Fruit fly (Drosophila melanogaster) whole organism, embryonic: ENCODE measurements around the gene CG13884.
A peak's percentile ranks its signal among the peaks of the same experiment; 100 is the strongest.

Source experiments
- Abd-B ChIP-seq: fragments of 200-800 bp; sonication (Bioruptor generic); optimal IDR thresholded peaks from 2 replicates; lab custom pipeline; 2018; ENCODE audit warnings: missing biosample characterization, mild to moderate bottlenecking, missing genetic modification characterization, moderate library complexity
- Asciz ChIP-seq: fragments of 200-800 bp; sonication (Bioruptor generic); optimal IDR thresholded peaks from 2 replicates; lab custom pipeline; 2017; ENCODE audit warnings: missing biosample characterization, mild to moderate bottlenecking, missing genetic modification characterization, missing genetic modification reagents
- Awh ChIP-seq: fragments of 200-800 bp; sonication (Bioruptor generic); IDR thresholded peaks from 2 replicates; pipeline ENCODE4, ENCODE4 v1.3.6; 2022; ENCODE audit warnings: missing biosample characterization, missing genetic modification characterization
- B-H1 ChIP-seq: fragments of 200-800 bp; sonication (Bioruptor generic); IDR thresholded peaks from 3 replicates; pipeline ENCODE4 v1.3.6; 2022; ENCODE audit warnings: missing biosample characterization, missing genetic modification characterization
- CG10274 ChIP-seq: fragments of 200-800 bp; sonication (Bioruptor generic); optimal IDR thresholded peaks from 3 replicates; lab custom pipeline; 2017; ENCODE audit warnings: missing biosample characterization, mild to moderate bottlenecking, missing genetic modification characterization
- CG10979 ChIP-seq: fragments of 200-800 bp; sonication (Bioruptor generic); optimal IDR thresholded peaks from 2 replicates; lab custom pipeline; 2018; ENCODE audit warnings: missing biosample characterization, mild to moderate bottlenecking, missing genetic modification characterization, moderate library complexity
- CG11560 ChIP-seq: fragments of 200-800 bp; sonication (Bioruptor generic); IDR thresholded peaks from 3 replicates; pipeline ENCODE4 v1.3.6; 2022; ENCODE audit warnings: missing biosample characterization, missing genetic modification characterization
- CG11695 ChIP-seq: fragments of 200-800 bp; sonication (Bioruptor generic); IDR thresholded peaks from 3 replicates; pipeline ENCODE4 v1.3.6; 2022; ENCODE audit warnings: missing biosample characterization, missing genetic modification characterization
- CG13123 ChIP-seq: fragments of 200-800 bp; sonication (Bioruptor generic); optimal IDR thresholded peaks from 2 replicates; lab custom pipeline; 2016; ENCODE audit warnings: missing biosample characterization, missing genetic modification characterization
- CG13775 ChIP-seq: fragments of 200-800 bp; sonication (Bioruptor generic); optimal IDR thresholded peaks from 3 replicates; lab custom pipeline; 2017; ENCODE audit warnings: missing biosample characterization, mild to moderate bottlenecking, missing genetic modification characterization
- CG14014 ChIP-seq: fragments of 200-800 bp; sonication (Bioruptor generic); IDR thresholded peaks from 2 replicates; pipeline ENCODE4 v1.3.6; 2022; ENCODE audit warnings: missing biosample characterization, missing genetic modification characterization
- CG16815 ChIP-seq: fragments of 200-800 bp; sonication (Bioruptor generic); optimal IDR thresholded peaks from 3 replicates; lab custom pipeline; 2017; ENCODE audit warnings: missing biosample characterization, mild to moderate bottlenecking, missing genetic modification characterization
- CG18476 ChIP-seq: fragments of 200-800 bp; sonication (Bioruptor generic); optimal IDR thresholded peaks from 2 replicates; lab custom pipeline; 2016; ENCODE audit warnings: missing biosample characterization, mild to moderate bottlenecking, missing genetic modification characterization
- CG18619 ChIP-seq: fragments of 200-800 bp; sonication (Bioruptor generic); optimal IDR thresholded peaks from 3 replicates; lab custom pipeline; 2017; ENCODE audit warnings: missing biosample characterization, mild to moderate bottlenecking, missing genetic modification characterization
- CG30431 ChIP-seq: fragments of 200-800 bp; sonication (Bioruptor generic); optimal IDR thresholded peaks from 2 replicates; lab custom pipeline; 2017; ENCODE audit warnings: missing biosample characterization, missing genetic modification characterization
- CG34224 ChIP-seq: fragments of 200-800 bp; sonication (Bioruptor generic); IDR thresholded peaks from 3 replicates; pipeline ENCODE4 v1.3.6; 2022; ENCODE audit warnings: missing biosample characterization, missing genetic modification characterization; ENCODE audit not compliant: partially characterized antibody
- CG4730 ChIP-seq: fragments of 200-800 bp; sonication (Bioruptor generic); IDR thresholded peaks from 2 replicates; pipeline ENCODE4 v1.3.6; 2022; ENCODE audit warnings: missing biosample characterization, missing genetic modification characterization
- CG4820 ChIP-seq: fragments of 200-800 bp; sonication (Bioruptor generic); optimal IDR thresholded peaks from 3 replicates; lab custom pipeline; 2016; ENCODE audit warnings: missing biosample characterization, missing genetic modification characterization
- CG5953 ChIP-seq: fragments of 200-800 bp; sonication (Bioruptor generic); IDR thresholded peaks from 2 replicates; pipeline ENCODE4 v1.3.6; 2022; ENCODE audit warnings: missing biosample characterization, missing genetic modification characterization
- CG7372 ChIP-seq: fragments of 200-800 bp; sonication (Bioruptor generic); IDR thresholded peaks from 2 replicates; pipeline ENCODE4 v1.3.6; 2022; ENCODE audit warnings: missing biosample characterization, missing genetic modification characterization
- D19A ChIP-seq: fragments of 200-800 bp; optimal IDR thresholded peaks from 3 replicates; lab custom pipeline; 2019; ENCODE audit warnings: missing biosample characterization, mild to moderate bottlenecking, missing genetic modification characterization, moderate library complexity
- Dp ChIP-seq: fragments of 200-800 bp; sonication (Bioruptor generic); optimal IDR thresholded peaks from 2 replicates; lab custom pipeline; 2018; ENCODE audit warnings: missing biosample characterization, mild to moderate bottlenecking, missing genetic modification characterization, moderate library complexity
- Drgx ChIP-seq: fragments of 200-800 bp; sonication (Bioruptor generic); IDR thresholded peaks from 2 replicates; pipeline ENCODE4 v1.3.6; 2022; ENCODE audit warnings: missing biosample characterization, missing genetic modification characterization
- Eip74EF ChIP-seq, 2 experiments: fragments of 200-800 bp in 1 of 2; fragments of >200 bp in 1 of 2; sonication (Bioruptor generic) in 1 of 2; optimal IDR thresholded peaks; 2 replicates each; lab custom pipeline; 2017 to 2019; ENCODE audit warnings: missing biosample characterization in 2 of 2, missing genetic modification characterization in 2 of 2, mild to moderate bottlenecking in 1 of 2, moderate library complexity in 1 of 2
- Lhr ChIP-seq: fragments of 200-800 bp; sonication (Bioruptor generic); optimal IDR thresholded peaks from 3 replicates; lab custom pipeline; 2017; ENCODE audit warnings: mild to moderate bottlenecking, missing biosample characterization, missing genetic modification reagents, missing genetic modification characterization
- Side ChIP-seq: fragments of 200-800 bp; sonication (Bioruptor generic); optimal IDR thresholded peaks from 2 replicates; lab custom pipeline; 2016; ENCODE audit warnings: missing biosample characterization, missing genetic modification characterization
- Sry-β ChIP-seq: fragments of 200-800 bp; sonication (Bioruptor generic); optimal IDR thresholded peaks from 2 replicates; lab custom pipeline; 2018; ENCODE audit warnings: missing biosample characterization, mild to moderate bottlenecking, missing genetic modification characterization, moderate library complexity
- al ChIP-seq: fragments of 200-800 bp; sonication (Bioruptor generic); IDR thresholded peaks from 2 replicates; pipeline ENCODE4 v1.3.6; 2022; ENCODE audit warnings: missing biosample characterization, missing genetic modification characterization
- az2 ChIP-seq: fragments of 200-800 bp; sonication (Bioruptor generic); optimal IDR thresholded peaks from 3 replicates; lab custom pipeline; 2016; ENCODE audit warnings: missing biosample characterization, missing genetic modification characterization
- br ChIP-seq: fragments of >200 bp; optimal IDR thresholded peaks from 2 replicates; lab custom pipeline; 2017
- dimm ChIP-seq: fragments of 200-800 bp; sonication (Bioruptor generic); IDR thresholded peaks from 2 replicates; pipeline ENCODE4 v1.3.6; 2022; ENCODE audit warnings: missing biosample characterization, missing genetic modification characterization
- dmrt11E ChIP-seq: fragments of 200-800 bp; sonication (Bioruptor generic); optimal IDR thresholded peaks from 3 replicates; lab custom pipeline; 2018; ENCODE audit warnings: missing biosample characterization, mild to moderate bottlenecking, missing genetic modification characterization, moderate library complexity
- dysf ChIP-seq: fragments of 200-800 bp; sonication (Bioruptor generic); IDR thresholded peaks from 3 replicates; pipeline ENCODE4 v1.3.6; 2022; ENCODE audit warnings: missing biosample characterization, missing genetic modification characterization
- gfzf ChIP-seq: fragments of 200-800 bp; sonication (Bioruptor generic); optimal IDR thresholded peaks from 2 replicates; lab custom pipeline; 2016; ENCODE audit warnings: missing biosample characterization, mild to moderate bottlenecking, missing genetic modification characterization, moderate library complexity
- insv ChIP-seq, 2 experiments: fragments of 200-800 bp; sonication (Bioruptor generic); optimal IDR thresholded peaks; 3 replicates each; lab custom pipeline; 2016 to 2018; ENCODE audit warnings: missing biosample characterization in 2 of 2, missing genetic modification characterization in 2 of 2
- kah ChIP-seq: fragments of 200-800 bp; sonication (Bioruptor generic); optimal IDR thresholded peaks from 2 replicates; lab custom pipeline; 2018; ENCODE audit warnings: missing biosample characterization, mild to moderate bottlenecking, missing genetic modification characterization
- kay ChIP-seq: fragments of 200-800 bp; sonication (Bioruptor generic); optimal IDR thresholded peaks from 2 replicates; lab custom pipeline; 2016; ENCODE audit warnings: missing biosample characterization, missing genetic modification characterization
- lbe ChIP-seq: fragments of 200-800 bp; sonication (Bioruptor generic); optimal IDR thresholded peaks from 2 replicates; lab custom pipeline; 2016; ENCODE audit warnings: missing biosample characterization, mild to moderate bottlenecking, missing genetic modification characterization
- onecut ChIP-seq: fragments of 200-800 bp; sonication (Bioruptor generic); IDR thresholded peaks from 2 replicates; pipeline ENCODE4 v1.3.6; 2022; ENCODE audit warnings: missing biosample characterization, missing genetic modification characterization
- pho ChIP-seq: fragments of 200-800 bp; sonication (Bioruptor generic); optimal IDR thresholded peaks from 2 replicates; lab custom pipeline; 2016; ENCODE audit warnings: missing biosample characterization, missing genetic modification characterization
- psq ChIP-seq: fragments of 200-800 bp; sonication (Bioruptor generic); optimal IDR thresholded peaks from 2 replicates; lab custom pipeline; 2017; ENCODE audit warnings: missing biosample characterization, missing genetic modification characterization
- pzg ChIP-seq: fragments of 200-800 bp; sonication (Bioruptor generic); optimal IDR thresholded peaks from 3 replicates; lab custom pipeline; 2018; ENCODE audit warnings: missing biosample characterization, mild to moderate bottlenecking, missing genetic modification characterization, moderate library complexity
- repo ChIP-seq: fragments of 200-800 bp; sonication (Bioruptor generic); optimal IDR thresholded peaks from 2 replicates; lab custom pipeline; 2016; ENCODE audit warnings: missing biosample characterization, missing genetic modification characterization
- schlank ChIP-seq: fragments of 200-800 bp; sonication (Bioruptor generic); optimal IDR thresholded peaks from 2 replicates; lab custom pipeline; 2018; ENCODE audit warnings: missing biosample characterization, mild to moderate bottlenecking, missing genetic modification characterization
- sens ChIP-seq: fragments of 200-800 bp; sonication (Bioruptor generic); peaks from one replicate; lab custom pipeline; 2016; ENCODE audit warnings: missing biosample characterization, missing genetic modification characterization
- seq ChIP-seq: fragments of 200-800 bp; sonication (Bioruptor generic); IDR thresholded peaks from 2 replicates; pipeline ENCODE4 v1.3.6; 2022; ENCODE audit warnings: missing biosample characterization, missing genetic modification characterization
- stc ChIP-seq: fragments of 200-800 bp; sonication (Bioruptor generic); IDR thresholded peaks from 2 replicates; pipeline ENCODE4 v1.3.6; 2022; ENCODE audit warnings: missing biosample characterization, missing genetic modification characterization
- yki ChIP-seq: fragments of >200 bp; optimal IDR thresholded peaks from 3 replicates; lab custom pipeline; 2018
- zen2 ChIP-seq: fragments of 200-800 bp; sonication (Bioruptor generic); IDR thresholded peaks from 3 replicates; pipeline ENCODE4 v1.3.6; 2022; ENCODE audit warnings: missing biosample characterization, missing genetic modification characterization; ENCODE audit not compliant: partially characterized antibody

Gene CG13884

DNA sequence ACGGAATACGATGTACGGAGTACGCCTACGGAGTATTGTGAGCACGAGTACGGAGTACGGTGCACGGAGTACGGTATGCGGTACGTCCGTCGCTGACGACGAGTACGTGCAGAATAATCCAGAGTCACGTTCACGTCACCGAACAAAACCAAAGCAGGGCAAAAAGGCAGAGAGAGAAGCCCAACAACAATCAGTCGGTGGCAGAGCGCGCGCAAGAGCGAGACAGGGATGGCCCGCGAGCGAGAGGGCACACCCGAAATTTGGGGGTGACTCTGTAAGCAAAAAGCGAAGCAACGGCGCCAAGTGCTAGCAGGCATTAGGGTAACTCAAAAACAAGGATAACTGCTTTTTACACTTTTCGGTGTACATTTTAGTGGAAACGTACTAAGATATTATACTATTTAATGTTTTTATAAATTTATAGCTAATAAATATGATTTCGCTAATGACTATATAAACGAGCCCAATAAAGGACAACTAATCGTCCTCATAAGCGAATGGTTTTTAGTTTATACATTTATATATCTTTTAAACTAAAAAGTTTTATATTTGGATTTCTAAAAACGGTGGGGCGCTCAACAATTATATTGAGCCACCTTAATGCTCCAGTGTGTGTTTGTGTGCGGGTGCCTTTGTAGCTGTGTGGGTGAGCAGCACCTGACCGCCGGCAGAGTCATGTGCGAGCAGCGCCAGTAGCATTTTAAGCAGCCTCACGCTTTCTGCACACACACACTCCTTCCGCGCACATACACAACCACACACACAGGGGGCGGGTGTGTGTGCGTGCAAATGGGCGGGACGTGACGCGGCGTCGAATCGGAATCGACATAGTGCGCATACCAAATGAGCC is 11.2 kb upstream of the CG13884 start (continued):
- peak; percentile 57 for TF ChIP-seq psq
- peak; percentile 90 for TF ChIP-seq dysf (GFP tag; lab: Robert Waterston, UW)
- TF ChIP-seq Dp: peak; percentile 13
- peak; percentile 48; the same call in 2 of the 3 replicates for TF ChIP-seq B-H1
- TF ChIP-seq CG4820 (GFP tag; lab: Kevin White, UChicago): peak; percentile 79
- peak; percentile 83 for TF ChIP-seq Asciz (GFP tag; lab: Kevin White, UChicago)
- TF ChIP-seq CG5953: no peak
- peak; percentile 71 for TF ChIP-seq CG10274 (GFP tag; lab: Kevin White, UChicago)
- no peak for TF ChIP-seq gfzf (GFP tag; lab: Kevin White, UChicago)
- peak; percentile 93 for TF ChIP-seq CG18619 (GFP tag; lab: Kevin White, UChicago)
- peak; percentile 86 for TF ChIP-seq CG13775
- no peak for TF ChIP-seq yki
- TF ChIP-seq CG30431: peak; percentile 79
- peak; percentile 82 for TF ChIP-seq sens (GFP tag; lab: Kevin White, UChicago)
- TF ChIP-seq az2: peak; percentile 84
- 0 out of 2 replicates have a peak, but pooled peaks have one; percentile 26 for TF ChIP-seq dimm (GFP tag; lab: Robert Waterston, UW)
- peak; percentile 35 for TF ChIP-seq Sry-β (GFP tag; lab: Kevin White, UChicago)
- TF ChIP-seq br: no peak
- TF ChIP-seq pzg (GFP tag; lab: Kevin White, UChicago): no peak
- TF ChIP-seq CG13123 (GFP tag; lab: Kevin White, UChicago): peak; percentile 66
- peak; percentile 50 for TF ChIP-seq lbe
- TF ChIP-seq CG18476 (GFP tag; lab: Kevin White, UChicago): peak; percentile 79
- peak; percentile 48; the same call in 1 of the 2 replicates for TF ChIP-seq al (GFP tag; lab: Robert Waterston, UW)
- TF ChIP-seq CG11695 (GFP tag; lab: Robert Waterston, UW): peak; percentile 92
- TF ChIP-seq Eip74EF (GFP tag; optimal IDR thresholded peaks at IDR 0.05; lab: Kevin White, UChicago): peak in 1 of 2 experiments; percentile 91
- TF ChIP-seq CG10979 (tag; lab: Kevin White, UChicago): peak; percentile 94
- no peak for TF ChIP-seq repo (GFP tag; lab: Kevin White, UChicago)
- peak; percentile 42; the same call in 1 of the 3 replicates for TF ChIP-seq zen2
- peak; percentile 71 for TF ChIP-seq onecut
- TF ChIP-seq Drgx (GFP tag; lab: Robert Waterston, UW): peak; percentile 36; the same call in 1 of the 2 replicates
- peak; percentile 79 for TF ChIP-seq kah (GFP tag; lab: Kevin White, UChicago)
- peak; percentile 84 for TF ChIP-seq CG14014 (GFP tag; lab: Robert Waterston, UW)
- peak; percentile 78 for TF ChIP-seq stc
- peak; percentile 68 for TF ChIP-seq CG4730 (GFP tag; lab: Robert Waterston, UW)
- peak; percentile 51; the same call in 2 of the 3 replicates for TF ChIP-seq CG11560 (tag; lab: Robert Waterston, UW)
- peak; percentile 65 for TF ChIP-seq Abd-B (GFP tag; lab: Kevin White, UChicago)
- peak; percentile 70 for TF ChIP-seq CG7372 (GFP tag; lab: Robert Waterston, UW)
- peak; percentile 75 for TF ChIP-seq Lhr (GFP tag; lab: Kevin White, UChicago)
- TF ChIP-seq kay: peak; percentile 33
- TF ChIP-seq schlank (tag; lab: Kevin White, UChicago): peak; percentile 65
- peak; percentile 89 for TF ChIP-seq D19A (tag; lab: Kevin White, UChicago)
- peak; percentile 88 for TF ChIP-seq CG16815 (GFP tag; lab: Kevin White, UChicago)
- TF ChIP-seq seq (GFP tag; lab: Robert Waterston, UW): peak; percentile 78
- no peak for TF ChIP-seq Side
- peak in 1 of 2 experiments; percentile 67 for TF ChIP-seq insv (GFP tag; optimal IDR thresholded peaks at IDR 0.05; lab: Kevin White, UChicago)
- no peak for TF ChIP-seq pho (GFP tag; lab: Kevin White, UChicago)
- no peak for TF ChIP-seq CG34224 (GFP tag; lab: Robert Waterston, UW)
- TF ChIP-seq dmrt11E (tag; lab: Kevin White, UChicago): peak; percentile 94
- peak; percentile 67 for TF ChIP-seq Awh (GFP tag; lab: Robert Waterston, UW)
